Worm (Caenorhabditis elegans): ENCODE results near the gene fat-7.

Gene fat-7

ce11 chrV:7196498-7196966 lies 43.6 kb upstream of the fat-7 start, which contains the start of gene F09G2.2 (continued):
- TF ChIP-seq attf-5 (GFP tag; optimal IDR thresholded peaks at IDR 0.05) (peak; percentile 96), tbx-9 (tag; optimal IDR thresholded peaks at IDR 0.05; ENCODE audit: borderline replicate concordance) (no peak), hmg-1.2 (GFP tag; IDR thresholded peaks at IDR 0.05) (peak; percentile 99), pha-4 (tag; optimal IDR thresholded peaks at IDR 0.05) (peak; percentile 84), snpc-1.3 (tag; optimal IDR thresholded peaks at IDR 0.05; ENCODE audit: insufficient read depth) (peak; percentile 83), akir-1 (GFP tag; optimal IDR thresholded peaks at IDR 0.05) (no peak), nfyb-1 (GFP tag; IDR thresholded peaks at IDR 0.05) (peak; percentile 92), die-1 (tag; optimal IDR thresholded peaks at IDR 0.05) (no peak), egrh-3 (GFP tag; IDR thresholded peaks at IDR 0.05) (peak; percentile 58), snpc-3.4 (tag; optimal IDR thresholded peaks at IDR 0.05) (peak; percentile 88), hrde-1 (tag; optimal IDR thresholded peaks at IDR 0.05; ENCODE audit: borderline replicate concordance) (peak; percentile 14), sptf-2 (GFP tag; optimal IDR thresholded peaks at IDR 0.05) (no peak), cebp-1 (GFP tag; IDR thresholded peaks at IDR 0.05) (peak; percentile 78), cebp-1 (tag; optimal IDR thresholded peaks at IDR 0.05) (peak; percentile 91), F10E7.11 (tag; optimal IDR thresholded peaks at IDR 0.05) (no peak), mcd-1 (GFP tag; IDR thresholded peaks at IDR 0.05) (peak; percentile 85), nhr-90 (tag; optimal IDR thresholded peaks at IDR 0.05) (peak; percentile 8), B0336.3 (GFP tag; IDR thresholded peaks at IDR 0.05) (peak; percentile 84), ztf-26 (tag; optimal IDR thresholded peaks at IDR 0.05) (peak; percentile 85), nfya-2 (GFP tag; IDR thresholded peaks at IDR 0.05) (no peak), ztf-28 (GFP tag; IDR thresholded peaks at IDR 0.05) (0 out of 2 replicates have a peak, but pooled peaks have one; percentile 6), lin-40 (tag; optimal IDR thresholded peaks at IDR 0.05) (peak; percentile 86), ekl-4 (GFP tag; IDR thresholded peaks at IDR 0.05) (peak; percentile 96), F49E8.2 (tag; optimal IDR thresholded peaks at IDR 0.05; ENCODE audit: insufficient read depth) (peak; percentile 9), F22D6.2 (tag; optimal IDR thresholded peaks at IDR 0.05) (peak; percentile 57), K12H6.12 (tag; optimal IDR thresholded peaks at IDR 0.05) (peak; percentile 79), gei-17 (GFP tag; optimal IDR thresholded peaks at IDR 0.05) (peak; percentile 42), cebp-2 (GFP tag; IDR thresholded peaks at IDR 0.05) (no peak), lag-1 (GFP tag; IDR thresholded peaks at IDR 0.05) (no peak), tlf-1 (GFP tag; optimal IDR thresholded peaks at IDR 0.05) (peak; percentile 84), lin-54 (GFP tag; optimal IDR thresholded peaks at IDR 0.05) (peak; percentile 93), tbp1 (GFP tag; optimal IDR thresholded peaks at IDR 0.05) (peak; percentile 72), let-607 (tag; optimal IDR thresholded peaks at IDR 0.05) (peak; percentile 2 to 69), unc-62 (GFP tag; optimal IDR thresholded peaks at IDR 0.05) (peak; percentile 13), pbrm-1 (GFP tag; IDR thresholded peaks at IDR 0.05) (peak; percentile 89), Y53F4B.3 (GFP tag; IDR thresholded peaks at IDR 0.05) (0 out of 2 replicates have a peak, but pooled peaks have one; percentile 10), ets-4 (GFP tag; optimal IDR thresholded peaks at IDR 0.05) (peak; percentile 42), him-1 (tag; optimal IDR thresholded peaks at IDR 0.05) (peak; percentile 55), nhr-120 (GFP tag; IDR thresholded peaks at IDR 0.05) (no peak), athp-1 (tag; optimal IDR thresholded peaks at IDR 0.05) (peak; percentile 66), ceh-91 (GFP tag; IDR thresholded peaks at IDR 0.05) (peak; percentile 82), mes-4 (tag; optimal IDR thresholded peaks at IDR 0.05) (no peak), egl-44 (GFP tag; IDR thresholded peaks at IDR 0.05) (peak; percentile 52; the same call in 1 of the 2 replicates), madf-3 (GFP tag; IDR thresholded peaks at IDR 0.05) (peak; percentile 100), mel-28 (tag; optimal IDR thresholded peaks at IDR 0.05; ENCODE audit: borderline replicate concordance) (no peak), zfh-2 (GFP tag; conservative IDR thresholded peaks at IDR 0.05) (peak; percentile 90), mxl-1 (tag; optimal IDR thresholded peaks at IDR 0.05) (peak; percentile 5), lin-35 (GFP tag; optimal IDR thresholded peaks at IDR 0.05) (peak; percentile 3 to 93 (median 10))
